Fruit fly (Drosophila melanogaster) whole organism, embryonic: ENCODE results near the gene CG42237.

ENCODE experiments used
- CG8089 ChIP-seq: fragments of 200-800 bp; sonication (Bioruptor generic); optimal IDR thresholded peaks from 3 replicates; lab custom pipeline; 2016; ENCODE audit warnings: missing biosample characterization, missing genetic modification characterization
- CG9609 ChIP-seq: fragments of 200-800 bp; sonication (Bioruptor generic); optimal IDR thresholded peaks from 3 replicates; lab custom pipeline; 2016; ENCODE audit warnings: missing biosample characterization, missing genetic modification characterization
- abd-A ChIP-seq: fragments of 200-800 bp; sonication (Bioruptor generic); optimal IDR thresholded peaks from 3 replicates; lab custom pipeline; 2019; ENCODE audit warnings: missing biosample characterization, mild to moderate bottlenecking, missing genetic modification characterization, moderate library complexity
- fru ChIP-seq: fragments of >200 bp; optimal IDR thresholded peaks from 2 replicates; lab custom pipeline; 2017
- slbo ChIP-seq: fragments of 200-800 bp; sonication (Bioruptor generic); IDR thresholded peaks from 2 replicates; pipeline ENCODE4 v1.3.6; 2022; ENCODE audit warnings: missing biosample characterization, missing genetic modification characterization
- twi ChIP-seq: fragments of 200-800 bp; optimal IDR thresholded peaks from 2 replicates; lab custom pipeline; 2019; ENCODE audit warnings: missing biosample characterization, mild to moderate bottlenecking, missing genetic modification characterization, moderate library complexity

- no peak for TF ChIP-seq abd-A (tag; lab: Kevin White, UChicago)
- no peak for TF ChIP-seq fru (lab: Kevin White, UChicago)
- no peak for TF ChIP-seq CG9609 (GFP tag; lab: Kevin White, UChicago)
- TF ChIP-seq twi = no peak
- TF ChIP-seq slbo = no peak
- no peak for TF ChIP-seq CG8089
These were observed 1.7 kb downstream of the CG42237 start for dm6 chrX:13116438-13117243.
